Worm (Caenorhabditis elegans): ENCODE data around the gene F45F2.11.
"Not testable (repeated sequence)": the region's sequence is repeated elsewhere in the genome, so short reads cannot be mapped to it uniquely, and the experiment has no call there.

DNA sequence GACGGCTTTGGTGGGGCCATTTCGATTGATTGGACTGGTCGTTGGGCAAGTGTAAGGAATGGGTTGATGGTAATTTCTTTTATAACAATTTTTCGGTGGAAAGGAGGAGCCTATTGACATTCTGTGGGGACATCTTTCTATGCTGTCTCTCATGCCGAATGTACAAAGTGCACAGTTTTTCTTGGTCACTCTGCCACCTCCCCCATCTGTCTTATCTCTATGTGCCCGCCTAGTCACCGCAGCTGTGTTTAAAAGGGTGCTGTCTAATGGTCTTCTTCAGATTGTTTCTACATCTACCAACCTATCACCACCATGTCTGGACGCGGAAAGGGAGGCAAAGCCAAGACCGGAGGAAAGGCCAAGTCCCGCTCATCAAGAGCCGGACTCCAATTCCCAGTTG lies 12.4 kb upstream of the F45F2.11 start, which contains the start of the genes his-8 and his-7:
- TF ChIP-seq eor-1 (tag; optimal IDR thresholded peaks at IDR 0.05); unc-39 (tag; optimal IDR thresholded peaks at IDR 0.05); nhr-11 (tag; optimal IDR thresholded peaks at IDR 0.05); jun-1 (tag; optimal IDR thresholded peaks at IDR 0.05); ama-1 (optimal IDR thresholded peaks at IDR 0.05); ceh-82 (tag; optimal IDR thresholded peaks at IDR 0.05); ztf-4 (tag; optimal IDR thresholded peaks at IDR 0.05); nhr-12 (tag; optimal IDR thresholded peaks at IDR 0.05); lin-15B (tag; optimal IDR thresholded peaks at IDR 0.05); skn-1 (tag; optimal IDR thresholded peaks at IDR 0.05); aly-2 (tag; optimal IDR thresholded peaks at IDR 0.05): not testable (repeated sequence)
